Worm (Caenorhabditis elegans) whole organism, L4 larva: ENCODE data around the gene Y53F4B.19.
A peak's percentile ranks its signal among the peaks of the same experiment; 100 is the strongest.

Experiments used
- F10B5.3 ChIP-seq: sonication (generic microtip); optimal IDR thresholded peaks from 2 replicates; lab custom pipeline; 2016; ENCODE audit warnings: mild to moderate bottlenecking, missing genetic modification characterization, missing compliant biosample characterization
- F26F4.8 ChIP-seq: fragments of 200-800 bp; sonication (Bioruptor generic); conservative IDR thresholded peaks from 2 replicates; pipeline ENCODE4 v1.3.6; 2022; ENCODE audit warnings: missing genetic modification characterization, missing compliant biosample characterization
- F37D6.2 ChIP-seq: sonication (generic microtip); optimal IDR thresholded peaks from 2 replicates; lab custom pipeline; 2016; ENCODE audit warnings: mild to moderate bottlenecking, missing genetic modification characterization, missing compliant biosample characterization
- F44E2.7 ChIP-seq: fragments of 200-800 bp; sonication (Bioruptor generic); IDR thresholded peaks from 2 replicates; pipeline ENCODE4 v2.1.2; 2022; ENCODE audit warnings: missing genetic modification characterization, missing compliant biosample characterization
- T26A8.4 ChIP-seq: fragments of 200-800 bp; sonication (Bioruptor generic); IDR thresholded peaks from 2 replicates; pipeline ENCODE4 v1.3.6; 2022; ENCODE audit warnings: missing genetic modification characterization, missing compliant biosample characterization
- Y105C5A.15 ChIP-seq: fragments of 200-800 bp; sonication (Bioruptor generic); IDR thresholded peaks from 2 replicates; pipeline ENCODE4 v1.3.6; 2022; ENCODE audit warnings: missing genetic modification characterization, missing compliant biosample characterization
- Y48G9A.11 ChIP-seq: fragments of 200-800 bp; sonication (Bioruptor generic); IDR thresholded peaks from 2 replicates; pipeline ENCODE4 v1.3.6; 2022; ENCODE audit warnings: missing genetic modification reagents, missing genetic modification characterization, missing compliant biosample characterization
- Y5F2A.4 ChIP-seq: fragments of 200-800 bp; sonication (Bioruptor generic); optimal IDR thresholded peaks from 2 replicates; lab custom pipeline; 2018; ENCODE audit warnings: mild to moderate bottlenecking, missing genetic modification characterization, missing compliant biosample characterization
- ZK546.5 ChIP-seq, 2 experiments: sonication (generic microtip); optimal IDR thresholded peaks; 2 replicates each; lab custom pipeline; 2017; ENCODE audit warnings: missing biosample characterization in 2 of 2, missing genetic modification characterization in 2 of 2
- arid-1 ChIP-seq: fragments of 200-800 bp; sonication (Bioruptor generic); conservative IDR thresholded peaks from 2 replicates; pipeline ENCODE4 v1.3.6; 2022; ENCODE audit warnings: missing genetic modification reagents, missing genetic modification characterization, missing compliant biosample characterization
- ceh-32 ChIP-seq: sonication (generic microtip); optimal IDR thresholded peaks from 2 replicates; lab custom pipeline; 2016; ENCODE audit warnings: mild to moderate bottlenecking, missing genetic modification characterization, missing compliant biosample characterization; ENCODE audit not compliant: poor library complexity
- ceh-44 ChIP-seq: fragments of 200-800 bp; sonication (Bioruptor generic); IDR thresholded peaks from 2 replicates; pipeline ENCODE4 v1.3.6; 2022; ENCODE audit warnings: missing genetic modification reagents, missing genetic modification characterization, missing compliant biosample characterization
- ceh-82 ChIP-seq: sonication (generic microtip); optimal IDR thresholded peaks from 2 replicates; lab custom pipeline; 2017; ENCODE audit warnings: missing biosample characterization, missing genetic modification characterization
- ces-1 ChIP-seq: fragments of 150-350 bp; sonication (generic microtip); optimal IDR thresholded peaks from 4 replicates; lab custom pipeline; 2014; ENCODE audit warnings: missing biosample characterization, missing genetic modification reagents, missing genetic modification characterization
- cey-2 ChIP-seq: sonication (generic microtip); optimal IDR thresholded peaks from 3 replicates; lab custom pipeline; 2017; ENCODE audit warnings: missing genetic modification characterization, mild to moderate bottlenecking, missing compliant biosample characterization, antibody characterized with exemption, borderline replicate concordance; ENCODE audit not compliant: insufficient read depth
- ctbp-1 ChIP-seq: fragments of 200-800 bp; sonication (Bioruptor generic); IDR thresholded peaks from 2 replicates; pipeline ENCODE4 v1.3.6; 2022; ENCODE audit warnings: missing genetic modification reagents, missing genetic modification characterization, missing compliant biosample characterization
- daf-12 ChIP-seq: fragments of 150-350 bp; optimal IDR thresholded peaks from 2 replicates; lab custom pipeline; 2014; ENCODE audit warnings: missing biosample characterization, missing genetic modification reagents, missing genetic modification characterization
- daf-16 ChIP-seq, 3 experiments: sonication (generic microtip); optimal IDR thresholded peaks; 2 replicates each; lab custom pipeline; 2016 to 2017; ENCODE audit warnings: missing genetic modification characterization in 3 of 3, missing genetic modification reagents in 3 of 3, mild to moderate bottlenecking in 2 of 3, missing compliant biosample characterization in 2 of 3, missing biosample characterization in 1 of 3, moderate library complexity in 1 of 3
- dmd-6 ChIP-seq: fragments of 200-800 bp; sonication (Bioruptor generic); IDR thresholded peaks from 2 replicates; pipeline ENCODE4 v1.3.6; 2022; ENCODE audit warnings: missing genetic modification reagents, missing genetic modification characterization, missing compliant biosample characterization
- egl-27 ChIP-seq: sonication (generic microtip); optimal IDR thresholded peaks from 3 replicates; lab custom pipeline; 2017; ENCODE audit warnings: missing biosample characterization, missing genetic modification reagents, missing genetic modification characterization
- hif-1 ChIP-seq, 2 experiments: sonication (generic microtip); optimal IDR thresholded peaks; 2 replicates each; lab custom pipeline; 2016 to 2017; ENCODE audit warnings: missing compliant biosample characterization in 2 of 2, missing genetic modification characterization in 2 of 2, missing genetic modification reagents in 2 of 2, missing genotype in 2 of 2, mild to moderate bottlenecking in 1 of 2
- hlh-11 ChIP-seq: fragments of 200-800 bp; sonication (Bioruptor generic); optimal IDR thresholded peaks from 2 replicates; lab custom pipeline; 2018; ENCODE audit warnings: mild to moderate bottlenecking, missing genetic modification characterization, missing compliant biosample characterization
- hlh-30 ChIP-seq: sonication (generic microtip); optimal IDR thresholded peaks from 2 replicates; lab custom pipeline; 2017; ENCODE audit warnings: antibody characterized with exemption, mild to moderate bottlenecking, missing genetic modification characterization, missing compliant biosample characterization; ENCODE audit not compliant: insufficient read depth
- lin-1 ChIP-seq: fragments of 200-800 bp; sonication (Bioruptor generic); IDR thresholded peaks from 2 replicates; pipeline ENCODE4 v1.3.6; 2022; ENCODE audit warnings: missing genetic modification reagents, missing genetic modification characterization, missing compliant biosample characterization
- lir-3 ChIP-seq: sonication (generic microtip); optimal IDR thresholded peaks from 2 replicates; lab custom pipeline; 2016; ENCODE audit warnings: mild to moderate bottlenecking, missing genetic modification characterization, missing compliant biosample characterization
- madf-5 ChIP-seq, 2 experiments: fragments of 200-800 bp; sonication (Bioruptor generic); IDR thresholded peaks; 2 replicates each; pipeline ENCODE4 v1.3.6; 2022; ENCODE audit warnings: missing compliant biosample characterization in 2 of 2, missing genetic modification characterization in 2 of 2
- madf-9 ChIP-seq: fragments of 200-800 bp; sonication (Bioruptor generic); conservative IDR thresholded peaks from 2 replicates; pipeline ENCODE4 v1.3.6; 2022; ENCODE audit warnings: missing genetic modification reagents, missing genetic modification characterization, missing compliant biosample characterization
- mdl-1 ChIP-seq, 2 experiments: fragments of 150-350 bp in 1 of 2; sonication (generic microtip) in 1 of 2; optimal IDR thresholded peaks; 2 replicates each; lab custom pipeline; 2014 to 2017; ENCODE audit warnings: missing biosample characterization in 2 of 2, missing genetic modification characterization in 2 of 2
- mep-1 ChIP-seq: fragments of 150-350 bp; sonication (generic microtip); optimal IDR thresholded peaks from 3 replicates; lab custom pipeline; 2014; ENCODE audit warnings: missing biosample characterization, missing genetic modification characterization
- mxl-3 ChIP-seq: fragments of 200-800 bp; sonication (Bioruptor generic); optimal IDR thresholded peaks from 2 replicates; lab custom pipeline; 2018; ENCODE audit warnings: mild to moderate bottlenecking, missing genetic modification characterization, missing compliant biosample characterization
- nhr-102 ChIP-seq: sonication (generic microtip); optimal IDR thresholded peaks from 2 replicates; lab custom pipeline; 2016; ENCODE audit warnings: mild to moderate bottlenecking, missing genetic modification characterization, moderate library complexity, missing compliant biosample characterization
- nhr-11 ChIP-seq: fragments of 150-350 bp; optimal IDR thresholded peaks from 2 replicates; lab custom pipeline; 2014; ENCODE audit warnings: missing biosample characterization, missing genetic modification characterization
- nhr-237 ChIP-seq: sonication (generic microtip); optimal IDR thresholded peaks from 2 replicates; lab custom pipeline; 2017; ENCODE audit warnings: missing biosample characterization, missing genetic modification characterization
- nhr-25 ChIP-seq: sonication (generic microtip); optimal IDR thresholded peaks from 2 replicates; lab custom pipeline; 2017; ENCODE audit warnings: missing genetic modification characterization, mild to moderate bottlenecking, missing compliant biosample characterization, antibody characterized with exemption, moderate library complexity, borderline replicate concordance; ENCODE audit not compliant: insufficient read depth
- nhr-42 ChIP-seq: fragments of 200-800 bp; sonication (Bioruptor generic); IDR thresholded peaks from 2 replicates; pipeline ENCODE4 v1.3.6; 2022; ENCODE audit warnings: missing genetic modification characterization, missing compliant biosample characterization
- nhr-76 ChIP-seq: fragments of 150-350 bp; optimal IDR thresholded peaks from 2 replicates; lab custom pipeline; 2014; ENCODE audit warnings: missing biosample characterization, missing genetic modification characterization
- nhr-77 ChIP-seq: fragments of 150-350 bp; optimal IDR thresholded peaks from 2 replicates; lab custom pipeline; 2014; ENCODE audit warnings: missing biosample characterization, missing genetic modification characterization
- php-3 ChIP-seq: fragments of 200-800 bp; sonication (Bioruptor generic); IDR thresholded peaks from 2 replicates; pipeline ENCODE4 v1.3.6; 2022; ENCODE audit warnings: missing genetic modification reagents, missing genetic modification characterization, missing compliant biosample characterization
- set-16 ChIP-seq: fragments of 200-800 bp; sonication (Bioruptor generic); IDR thresholded peaks from 2 replicates; pipeline ENCODE4 v1.3.6; 2022; ENCODE audit warnings: missing genetic modification reagents, missing genetic modification characterization, missing compliant biosample characterization
- snpc-1.2 ChIP-seq: fragments of 200-800 bp; sonication (Bioruptor generic); IDR thresholded peaks from 2 replicates; pipeline ENCODE4 v1.3.6; 2022; ENCODE audit warnings: missing genetic modification reagents, missing genetic modification characterization, missing compliant biosample characterization
- snpc-4 ChIP-seq: fragments of 150-350 bp; optimal IDR thresholded peaks from 2 replicates; lab custom pipeline; 2014; ENCODE audit warnings: missing biosample characterization, missing genetic modification characterization
- spr-3 ChIP-seq: fragments of 200-800 bp; sonication (Bioruptor generic); optimal IDR thresholded peaks from 2 replicates; lab custom pipeline; 2018; ENCODE audit warnings: mild to moderate bottlenecking, missing genetic modification characterization, missing compliant biosample characterization
- unc-62 ChIP-seq, 3 experiments: fragments of 150-350 bp in 1 of 3; sonication (generic microtip); optimal IDR thresholded peaks in 2 of 3; peaks in 1 of 3; 1 replicate in 1 of 3; 2 replicates in 2 of 3; lab custom pipeline; 2014 to 2017; ENCODE audit warnings: missing biosample characterization in 3 of 3, missing genetic modification characterization in 3 of 3, missing genetic modification reagents in 3 of 3, missing genotype in 1 of 3
- vab-7 ChIP-seq: fragments of 200-800 bp; sonication (Bioruptor generic); IDR thresholded peaks from 2 replicates; pipeline ENCODE4 v1.3.6; 2022; ENCODE audit warnings: missing genetic modification reagents, missing genetic modification characterization, missing compliant biosample characterization
- ztf-7 ChIP-seq: fragments of 150-350 bp; optimal IDR thresholded peaks from 2 replicates; lab custom pipeline; 2014; ENCODE audit warnings: missing biosample characterization, missing genetic modification characterization

Y53F4B.19 gene

ce11 chrII:15111352-15111751 lies 34.6 kb downstream of the Y53F4B.19 start (continued):
- TF ChIP-seq hif-1 (tag; optimal IDR thresholded peaks at IDR 0.05; lab: Kevin White, UChicago) (no peak), daf-12 (tag; lab: Kevin White, UChicago) (no peak), daf-16 (GFP tag; optimal IDR thresholded peaks at IDR 0.05; lab: Kevin White, UChicago) (no peak), daf-16 (tag; optimal IDR thresholded peaks at IDR 0.05; lab: Kevin White, UChicago) (peak; percentile 84), cey-2 (tag; lab: Kevin White, UChicago) (no peak), Y48G9A.11 (GFP tag; lab: Robert Waterston, UW) (no peak), ctbp-1 (GFP tag; lab: Robert Waterston, UW) (no peak), php-3 (GFP tag; lab: Robert Waterston, UW) (no peak), snpc-4 (no peak), unc-62 (GFP tag; optimal IDR thresholded peaks at IDR 0.05 in 1 of 2; lab: Kevin White, UChicago) (peak in 1 of 2 experiments; percentile 19), unc-62 (tag; optimal IDR thresholded peaks at IDR 0.05; lab: Kevin White, UChicago) (no peak), mxl-3 (GFP tag; lab: Kevin White, UChicago) (peak; percentile 9), lin-1 (GFP tag; lab: Robert Waterston, UW) (0 out of 2 replicates have a peak, but pooled peaks have one; percentile 24), snpc-1.2 (GFP tag; lab: Robert Waterston, UW) (no peak), mep-1 (tag; lab: Kevin White, UChicago) (no peak), F26F4.8 (GFP tag; lab: Robert Waterston, UW) (no peak), mdl-1 (tag; optimal IDR thresholded peaks at IDR 0.05; lab: Kevin White, UChicago) (no peak), Y105C5A.15 (GFP tag; lab: Robert Waterston, UW) (no peak), Y5F2A.4 (no peak), nhr-42 (peak; percentile 66; the same call in 1 of the 2 replicates), nhr-77 (tag; lab: Kevin White, UChicago) (peak; percentile 97), T26A8.4 (GFP tag; lab: Robert Waterston, UW) (no peak), arid-1 (GFP tag; lab: Robert Waterston, UW) (no peak), madf-5 (GFP tag; IDR thresholded peaks at IDR 0.05; lab: Robert Waterston, UW) (no peak), ceh-44 (GFP tag; lab: Robert Waterston, UW) (no peak), hlh-11 (peak; percentile 68), ces-1 (GFP tag; lab: Kevin White, UChicago) (no peak), ceh-32 (tag; lab: Kevin White, UChicago) (no peak), hlh-30 (tag; lab: Kevin White, UChicago) (peak; percentile 9), egl-27 (tag; lab: Kevin White, UChicago) (no peak), spr-3 (GFP tag; lab: Kevin White, UChicago) (no peak), nhr-237 (tag; lab: Kevin White, UChicago) (no peak), ceh-82 (no peak), nhr-102 (tag; lab: Kevin White, UChicago) (no peak), F44E2.7 (GFP tag; lab: Robert Waterston, UW) (no peak), vab-7 (GFP tag; lab: Robert Waterston, UW) (no peak), nhr-76 (no peak), ztf-7 (tag; lab: Kevin White, UChicago) (no peak), F10B5.3 (tag; lab: Kevin White, UChicago) (no peak), nhr-11 (tag; lab: Kevin White, UChicago) (peak; percentile 11), lir-3 (tag; lab: Kevin White, UChicago) (no peak), F37D6.2 (tag; lab: Kevin White, UChicago) (no peak), ZK546.5 (tag; optimal IDR thresholded peaks at IDR 0.05; lab: Kevin White, UChicago) (no peak), set-16 (GFP tag; lab: Robert Waterston, UW) (no peak), nhr-25 (tag; lab: Kevin White, UChicago) (no peak), madf-9 (no peak), dmd-6 (GFP tag; lab: Robert Waterston, UW) (peak; percentile 77)
